Worm (Caenorhabditis elegans): ENCODE results near the gene F43C11.11.

ce11 chrII:2398884-2399283, 35.3 kb upstream of the F43C11.11 start, which contains the start of gene F16G10.14:
- TF ChIP-seq ama-1 (optimal IDR thresholded peaks at IDR 0.05) = no peak
- no peak for TF ChIP-seq elt-2 (tag; optimal IDR thresholded peaks at IDR 0.05)
- no peak for TF ChIP-seq ceh-9 (tag; optimal IDR thresholded peaks at IDR 0.05)
- TF ChIP-seq ceh-14 (tag; optimal IDR thresholded peaks at IDR 0.05) = no peak
- no peak for TF ChIP-seq nfya-1 (tag; optimal IDR thresholded peaks at IDR 0.05)
- no peak for TF ChIP-seq hlh-6 (tag; optimal IDR thresholded peaks at IDR 0.05)
- no peak for TF ChIP-seq F13H6.1 (tag; optimal IDR thresholded peaks at IDR 0.05)
- TF ChIP-seq nhr-11 (tag; optimal IDR thresholded peaks at IDR 0.05) = no peak
- TF ChIP-seq pqm-1 (tag; optimal IDR thresholded peaks at IDR 0.05) = no peak

Measured in whole organism, late embryonic.